Worm (Caenorhabditis elegans): ENCODE measurements around the gene gst-35.
A peak's percentile ranks its signal among the peaks of the same experiment; 100 is the strongest.

Gene gst-35

DNA sequence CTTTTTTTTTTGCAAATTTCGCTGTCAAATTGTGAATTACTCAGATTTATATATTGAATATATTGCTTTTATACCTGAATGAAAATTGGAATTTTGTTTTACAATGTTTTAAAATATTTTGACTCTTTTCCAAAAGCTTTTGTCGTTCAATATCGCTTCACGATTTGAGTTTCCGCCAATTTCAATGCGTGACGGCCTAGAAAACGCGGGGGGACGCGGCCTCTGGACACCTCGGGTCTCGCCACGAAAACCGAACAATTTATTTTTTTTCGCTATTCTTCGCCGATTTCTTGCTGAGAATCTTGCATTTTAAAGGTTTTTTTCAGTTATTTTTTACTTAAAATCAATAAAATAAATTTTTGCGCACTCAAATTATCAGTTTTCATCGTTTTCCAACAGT is 47.5 kb upstream of the gst-35 start, which contains the start of gene Y46E12BL.2 (continued):
- no peak for TF ChIP-seq ztf-26 (tag; optimal IDR thresholded peaks at IDR 0.05)
- TF ChIP-seq madf-3 (GFP tag; IDR thresholded peaks at IDR 0.05): peak; percentile 82
- 0 out of 2 replicates have a peak, but pooled peaks have one; percentile 17 for TF ChIP-seq K11D2.4 (GFP tag; IDR thresholded peaks at IDR 0.05)
- no peak for TF ChIP-seq F52B5.7 (tag; optimal IDR thresholded peaks at IDR 0.05)
- peak; percentile 61; the same call in 1 of the 2 replicates for TF ChIP-seq C17E4.6 (GFP tag; IDR thresholded peaks at IDR 0.05)
- no peak for TF ChIP-seq sptf-2 (GFP tag; optimal IDR thresholded peaks at IDR 0.05)
- peak; percentile 34 to 89 (median 62) for TF ChIP-seq lin-35 (GFP tag; optimal IDR thresholded peaks at IDR 0.05)
- no peak for TF ChIP-seq F10E7.11 (tag; optimal IDR thresholded peaks at IDR 0.05)
- no peak for TF ChIP-seq aptf-3 (GFP tag; IDR thresholded peaks at IDR 0.05)
- no peak for TF ChIP-seq him-1 (tag; optimal IDR thresholded peaks at IDR 0.05)
- no peak for TF ChIP-seq nhr-90 (tag; optimal IDR thresholded peaks at IDR 0.05)
- TF ChIP-seq B0336.3 (GFP tag; IDR thresholded peaks at IDR 0.05): no peak
- no peak for TF ChIP-seq tbx-9 (tag; optimal IDR thresholded peaks at IDR 0.05; ENCODE audit: borderline replicate concordance)
- TF ChIP-seq ceh-27 (GFP tag; optimal IDR thresholded peaks at IDR 0.05): peak; percentile 81
- TF ChIP-seq zim-3 (tag; optimal IDR thresholded peaks at IDR 0.05): no peak
- TF ChIP-seq fkh-3 (tag; optimal IDR thresholded peaks at IDR 0.05): no peak
- no peak for TF ChIP-seq ets-4 (GFP tag; optimal IDR thresholded peaks at IDR 0.05)
- no peak for TF ChIP-seq lin-26 (GFP tag; IDR thresholded peaks at IDR 0.05)
- no peak for TF ChIP-seq attf-6 (GFP tag; IDR thresholded peaks at IDR 0.05)
- TF ChIP-seq nhr-27 (tag; optimal IDR thresholded peaks at IDR 0.05): no peak
- peak; percentile 68 for TF ChIP-seq cebp-1 (GFP tag; IDR thresholded peaks at IDR 0.05)
- TF ChIP-seq cebp-1 (tag; optimal IDR thresholded peaks at IDR 0.05): peak; percentile 54
- no peak for TF ChIP-seq ceh-79 (tag; optimal IDR thresholded peaks at IDR 0.05)
- TF ChIP-seq tbp1 (GFP tag; optimal IDR thresholded peaks at IDR 0.05): peak; percentile 55
- peak; percentile 72 for TF ChIP-seq Y53G8AR.9 (GFP tag; conservative IDR thresholded peaks at IDR 0.05)
- no peak for TF ChIP-seq pha-4 (tag; optimal IDR thresholded peaks at IDR 0.05)
- peak; percentile 12 for TF ChIP-seq xnd-1 (tag; optimal IDR thresholded peaks at IDR 0.05)
- peak; percentile 80 for TF ChIP-seq unc-130 (GFP tag; optimal IDR thresholded peaks at IDR 0.05)
- TF ChIP-seq F57C9.4 (tag; optimal IDR thresholded peaks at IDR 0.05): no peak
- TF ChIP-seq F57A8.1 (GFP tag; optimal IDR thresholded peaks at IDR 0.05): no peak
- peak; percentile 46 for TF ChIP-seq snpc-3.4 (tag; optimal IDR thresholded peaks at IDR 0.05)
- peak; percentile 12 for TF ChIP-seq nhr-80 (tag; optimal IDR thresholded peaks at IDR 0.05)
- peak; percentile 54 for TF ChIP-seq K12H6.12 (tag; optimal IDR thresholded peaks at IDR 0.05)
- TF ChIP-seq B0019.2 (GFP tag; conservative IDR thresholded peaks at IDR 0.05): peak; percentile 67
- TF ChIP-seq madf-10 (tag; optimal IDR thresholded peaks at IDR 0.05): peak; percentile 13
- peak; percentile 68 for TF ChIP-seq Y95B8A.8 (GFP tag; IDR thresholded peaks at IDR 0.05)
- TF ChIP-seq ZK185.1 (tag; optimal IDR thresholded peaks at IDR 0.05; ENCODE audit: poor library complexity, severe bottlenecking): no peak
- peak; percentile 47; the same call in 1 of the 2 replicates for TF ChIP-seq rcor-1 (GFP tag; IDR thresholded peaks at IDR 0.05)
- no peak for TF ChIP-seq T26A5.8 (tag; optimal IDR thresholded peaks at IDR 0.05)
- TF ChIP-seq attf-5 (GFP tag; optimal IDR thresholded peaks at IDR 0.05): peak; percentile 53
- no peak for TF ChIP-seq ama-1 (optimal IDR thresholded peaks at IDR 0.05)
- TF ChIP-seq ama-1 (GFP tag; optimal IDR thresholded peaks at IDR 0.05): peak in 1 of 2 experiments; percentile 7
- TF ChIP-seq snpc-1.1 (tag; optimal IDR thresholded peaks at IDR 0.05; ENCODE audit: insufficient read depth): peak; percentile 7
- peak; percentile 89 for TF ChIP-seq efl-1 (GFP tag; optimal IDR thresholded peaks at IDR 0.05)
- no peak for TF ChIP-seq snpc-4 (GFP tag; optimal IDR thresholded peaks at IDR 0.05)
- TF ChIP-seq snpc-4 (tag; optimal IDR thresholded peaks at IDR 0.05): peak in 3 of 4 experiments; percentile 34 to 45 (median 43)
- TF ChIP-seq ekl-4 (GFP tag; IDR thresholded peaks at IDR 0.05): peak; percentile 55; the same call in 1 of the 2 replicates
- 0 out of 2 replicates have a peak, but pooled peaks have one; percentile 23 for TF ChIP-seq attf-3 (GFP tag; conservative IDR thresholded peaks at IDR 0.05)
- TF ChIP-seq F37B4.10 (GFP tag; IDR thresholded peaks at IDR 0.05): no peak
- TF ChIP-seq nfyb-1 (GFP tag; IDR thresholded peaks at IDR 0.05): peak; percentile 48; the same call in 1 of the 2 replicates

All from whole organism, young adult.